Fruit fly (Drosophila melanogaster): ENCODE measurements around the gene CG14445.

CG14445 gene

DNA sequence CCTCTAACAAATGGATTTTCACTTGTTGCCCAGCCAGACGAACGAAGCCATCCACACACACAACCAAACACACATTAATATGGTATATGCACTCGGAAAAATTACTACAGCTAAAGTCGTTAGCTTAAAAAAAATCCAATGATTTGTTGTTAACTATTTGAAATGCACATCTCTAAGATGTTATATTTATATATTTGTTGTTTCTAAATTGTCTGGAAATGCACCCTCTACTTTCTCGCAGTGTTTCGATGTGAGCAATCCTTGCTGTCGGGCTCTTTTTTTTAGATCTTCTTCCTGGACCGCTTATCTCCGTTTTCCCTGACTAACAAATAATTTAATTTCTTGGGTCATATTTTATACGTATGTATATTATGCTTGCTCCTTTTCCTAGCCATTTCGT is 32.0 kb upstream of the CG14445 start (continued):
- TF ChIP-seq D19B (GFP tag; optimal IDR thresholded peaks at IDR 0.05), result no peak
- TF ChIP-seq CG30020 (tag; optimal IDR thresholded peaks at IDR 0.05), result no peak
- TF ChIP-seq lilli (GFP tag; optimal IDR thresholded peaks at IDR 0.05), result no peak
- no peak for TF ChIP-seq CG6791 (GFP tag; IDR thresholded peaks at IDR 0.05; ENCODE audit: partially characterized antibody)
- no peak for TF ChIP-seq CG2712 (tag; optimal IDR thresholded peaks at IDR 0.05)
- TF ChIP-seq CG13624 (GFP tag; optimal IDR thresholded peaks at IDR 0.05), result no peak
- no peak for TF ChIP-seq luna (GFP tag; optimal IDR thresholded peaks at IDR 0.05)
- TF ChIP-seq BtbVII (GFP tag; optimal IDR thresholded peaks at IDR 0.05), result no peak
- TF ChIP-seq NfI (GFP tag; optimal IDR thresholded peaks at IDR 0.05), result no peak
- TF ChIP-seq Sry-δ (GFP tag; optimal IDR thresholded peaks at IDR 0.05), result no peak
- TF ChIP-seq CG7357 (GFP tag; IDR thresholded peaks at IDR 0.05), result no peak
- TF ChIP-seq hb (GFP tag; IDR thresholded peaks at IDR 0.05; ENCODE audit: partially characterized antibody), result no peak
- TF ChIP-seq CG6654 (GFP tag; optimal IDR thresholded peaks at IDR 0.05), result no peak
- no peak for TF ChIP-seq eyg (GFP tag; optimal IDR thresholded peaks at IDR 0.05)
- no peak for TF ChIP-seq CG17328 (GFP tag; IDR thresholded peaks at IDR 0.05)
- TF ChIP-seq CG3847 (GFP tag; IDR thresholded peaks at IDR 0.05), result no peak
- TF ChIP-seq CG3281 (GFP tag; optimal IDR thresholded peaks at IDR 0.05), result no peak
- TF ChIP-seq Opbp (GFP tag; IDR thresholded peaks at IDR 0.05; ENCODE audit: partially characterized antibody), result no peak
- no peak for TF ChIP-seq Side (GFP tag; optimal IDR thresholded peaks at IDR 0.05)
- TF ChIP-seq ac (GFP tag; optimal IDR thresholded peaks at IDR 0.05), result no peak
- no peak for TF ChIP-seq prd (optimal IDR thresholded peaks at IDR 0.05)
- TF ChIP-seq prd (GFP tag; IDR thresholded peaks at IDR 0.05), result 0 out of 3 replicates have a peak, but pooled peaks have one; percentile 5
- no peak for TF ChIP-seq Dip2 (GFP tag; IDR thresholded peaks at IDR 0.05)
- no peak for TF ChIP-seq CG34422 (GFP tag; IDR thresholded peaks at IDR 0.05)
- no peak for TF ChIP-seq NC2α (GFP tag; optimal IDR thresholded peaks at IDR 0.05)
- TF ChIP-seq CTCF (GFP tag; optimal IDR thresholded peaks at IDR 0.05), result no peak
- no peak for TF ChIP-seq Fer3 (tag; optimal IDR thresholded peaks at IDR 0.05)
- TF ChIP-seq CG33557 (GFP tag; optimal IDR thresholded peaks at IDR 0.05), result no peak
- no peak for TF ChIP-seq CG18764 (GFP tag; optimal IDR thresholded peaks at IDR 0.05)
- TF ChIP-seq CG18599 (GFP tag; optimal IDR thresholded peaks at IDR 0.05), result peak; percentile 46
- TF ChIP-seq CG3407 (GFP tag; optimal IDR thresholded peaks at IDR 0.05), result no peak
- no peak for TF ChIP-seq Chrac-16 (GFP tag; optimal IDR thresholded peaks at IDR 0.05)
- no peak for TF ChIP-seq pros (GFP tag; optimal IDR thresholded peaks at IDR 0.05)
- no peak for TF ChIP-seq exex (tag; optimal IDR thresholded peaks at IDR 0.05)
- no peak for TF ChIP-seq bab2 (GFP tag; optimal IDR thresholded peaks at IDR 0.05)
- no peak for TF ChIP-seq CG15514 (GFP tag; optimal IDR thresholded peaks at IDR 0.05)
- TF ChIP-seq trem (tag; optimal IDR thresholded peaks at IDR 0.05), result no peak
- TF ChIP-seq Sin3A (optimal IDR thresholded peaks at IDR 0.05), result no peak
- TF ChIP-seq CG12769 (tag; optimal IDR thresholded peaks at IDR 0.05), result no peak
- no peak for TF ChIP-seq Awh (GFP tag; IDR thresholded peaks at IDR 0.05)
- no peak for TF ChIP-seq CG10979 (tag; optimal IDR thresholded peaks at IDR 0.05)
- no peak for TF ChIP-seq H15 (GFP tag; IDR thresholded peaks at IDR 0.05)
- TF ChIP-seq CG10267 (tag; optimal IDR thresholded peaks at IDR 0.05), result no peak
- TF ChIP-seq Atf6 (GFP tag; IDR thresholded peaks at IDR 0.05), result no peak
- TF ChIP-seq CG12299 (tag; optimal IDR thresholded peaks at IDR 0.05), result no peak
- TF ChIP-seq tna (GFP tag; IDR thresholded peaks at IDR 0.05; ENCODE audit: partially characterized antibody), result no peak
- no peak for TF ChIP-seq CG1529 (GFP tag; optimal IDR thresholded peaks at IDR 0.05)
- TF ChIP-seq sens (GFP tag), result peak; percentile 25
- peak; percentile 9 for TF ChIP-seq Fer1 (GFP tag; optimal IDR thresholded peaks at IDR 0.05)
- TF ChIP-seq CG10209 (GFP tag; optimal IDR thresholded peaks at IDR 0.05), result no peak
- no peak for TF ChIP-seq sens-2 (GFP tag; IDR thresholded peaks at IDR 0.05)
- TF ChIP-seq br (optimal IDR thresholded peaks at IDR 0.05), result no peak
- TF ChIP-seq ash1 (GFP tag; optimal IDR thresholded peaks at IDR 0.05), result no peak

Measured in whole organism, embryonic.